Worm (Caenorhabditis elegans): ENCODE results near the gene srlf-17.

srlf-17 gene

DNA sequence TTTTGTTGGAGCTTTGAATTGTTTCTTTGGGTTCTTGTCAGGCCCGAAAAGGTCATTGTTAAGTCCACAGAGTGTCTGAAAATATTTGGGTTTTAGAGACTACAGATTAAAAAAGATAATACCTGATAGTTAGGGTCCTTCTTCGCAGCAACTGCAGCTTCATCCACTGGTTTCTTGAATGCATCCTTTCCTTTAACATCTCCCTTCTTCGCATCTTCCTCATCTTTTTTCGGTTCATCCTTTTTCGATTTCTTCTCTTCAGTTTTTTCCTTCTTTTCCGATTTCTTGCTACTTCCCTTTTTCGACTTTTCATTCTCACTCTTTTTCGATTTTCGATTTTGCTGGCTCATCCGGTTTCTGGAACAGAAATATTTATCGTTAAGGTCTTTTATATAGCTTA, 993 bp upstream of the srlf-17 start:
- TF ChIP-seq attf-6 (GFP tag; IDR thresholded peaks at IDR 0.05), result no peak
- no peak for TF ChIP-seq lsy-27 (tag; optimal IDR thresholded peaks at IDR 0.05; ENCODE audit: borderline replicate concordance, insufficient read depth)
- no peak for TF ChIP-seq ceh-79 (tag; optimal IDR thresholded peaks at IDR 0.05)
- no peak for TF ChIP-seq ztf-22 (GFP tag; optimal IDR thresholded peaks at IDR 0.05)
- no peak for TF ChIP-seq T26A5.8 (tag; optimal IDR thresholded peaks at IDR 0.05)
- TF ChIP-seq unc-130 (GFP tag; optimal IDR thresholded peaks at IDR 0.05), result no peak
- TF ChIP-seq madf-6 (GFP tag; IDR thresholded peaks at IDR 0.05), result no peak

DNA sequence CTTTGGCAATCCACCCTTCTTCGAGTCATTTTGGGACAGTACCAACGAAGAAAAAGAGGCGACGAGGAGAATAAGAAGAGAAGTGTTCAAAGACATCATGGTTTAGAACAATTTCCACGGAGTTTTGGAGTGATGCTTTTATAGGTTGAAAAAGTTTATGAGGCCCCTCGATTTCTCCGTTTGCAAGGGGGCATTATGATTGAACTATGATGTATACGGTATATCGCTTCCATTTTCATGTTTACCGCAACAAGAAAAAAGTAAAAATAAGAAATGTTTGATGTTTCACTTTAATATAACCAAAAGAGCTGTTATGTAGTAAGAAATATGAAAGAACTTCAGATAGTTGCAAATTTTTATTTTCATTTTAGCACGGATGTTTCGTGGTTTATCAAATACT, 1.1 kb downstream of the srlf-17 start, which contains the start of gene srlf-18:
TSS of gene srlf-18 (minus strand) at position 101 of the 400 bp plus-strand sequence.
- TF ChIP-seq tlf-1 (GFP tag; optimal IDR thresholded peaks at IDR 0.05) (no peak), lin-54 (GFP tag; optimal IDR thresholded peaks at IDR 0.05) (no peak), bed-1 (GFP tag; IDR thresholded peaks at IDR 0.05) (no peak), B0336.3 (GFP tag; IDR thresholded peaks at IDR 0.05) (no peak), nhr-120 (GFP tag; IDR thresholded peaks at IDR 0.05) (no peak), zim-3 (tag; optimal IDR thresholded peaks at IDR 0.05) (no peak), aptf-2 (GFP tag; conservative IDR thresholded peaks at IDR 0.05) (no peak), attf-6 (GFP tag; IDR thresholded peaks at IDR 0.05) (no peak)

DNA sequence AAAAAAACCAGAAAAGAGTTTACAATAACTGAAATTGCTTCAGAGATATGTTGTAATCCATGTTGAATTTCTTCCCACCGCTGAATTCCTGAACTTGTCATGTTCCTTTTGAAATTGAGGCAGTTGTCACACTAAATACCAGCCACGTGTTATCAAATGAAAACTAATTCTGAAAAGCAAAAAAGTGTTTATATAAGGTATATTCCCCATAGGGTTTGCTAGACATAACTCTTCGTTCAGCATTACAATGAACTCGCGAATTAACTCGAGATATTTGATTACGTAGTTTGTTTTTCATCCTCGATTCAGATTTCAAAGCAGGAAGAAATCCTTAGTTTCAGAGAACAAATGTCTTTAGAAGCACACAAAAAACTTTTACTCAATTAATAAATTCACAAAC, 2.2 kb downstream of the srlf-17 start, which contains the start of gene str-3:
TSS of gene str-3 (minus strand) at position 101 of the 400 bp plus-strand sequence.
- TF ChIP-seq zfh-2 (GFP tag; conservative IDR thresholded peaks at IDR 0.05) (no peak), nhr-90 (tag; optimal IDR thresholded peaks at IDR 0.05) (no peak), ztf-26 (tag; optimal IDR thresholded peaks at IDR 0.05) (no peak), unc-62 (GFP tag; optimal IDR thresholded peaks at IDR 0.05) (no peak), T07F8.4 (tag; optimal IDR thresholded peaks at IDR 0.05) (no peak), F57A8.1 (GFP tag; optimal IDR thresholded peaks at IDR 0.05) (no peak), cebp-2 (GFP tag; IDR thresholded peaks at IDR 0.05) (no peak), ztf-25 (GFP tag; IDR thresholded peaks at IDR 0.05) (no peak), xnd-1 (tag; optimal IDR thresholded peaks at IDR 0.05) (no peak), egl-44 (GFP tag; IDR thresholded peaks at IDR 0.05) (no peak), gei-17 (GFP tag; optimal IDR thresholded peaks at IDR 0.05) (no peak), madf-8 (GFP tag; conservative IDR thresholded peaks at IDR 0.05) (no peak), C06A6.2 (GFP tag; conservative IDR thresholded peaks at IDR 0.05) (no peak), mcd-1 (GFP tag; IDR thresholded peaks at IDR 0.05) (no peak), nfyb-1 (GFP tag; IDR thresholded peaks at IDR 0.05) (no peak)

DNA sequence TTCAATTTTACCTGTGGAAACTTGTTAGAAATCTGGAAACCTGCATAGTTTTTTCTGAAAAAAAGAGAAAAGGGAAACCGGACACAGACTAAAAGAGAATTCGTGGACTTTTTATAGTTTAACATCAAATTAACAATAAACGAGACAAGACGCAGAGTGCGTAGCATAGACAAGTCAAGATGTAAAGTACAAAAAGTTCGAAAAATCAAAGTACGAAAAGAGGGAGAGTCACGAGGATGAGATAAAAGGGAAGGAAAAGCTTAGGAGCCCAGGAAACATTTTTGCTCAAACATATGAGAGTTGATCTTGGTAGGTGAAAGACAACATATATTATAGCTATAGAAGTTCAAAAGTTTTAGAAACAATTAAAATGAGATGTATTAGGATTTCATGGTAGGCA, 4.7 kb downstream of the srlf-17 start, which contains the start of gene M7.12:
TSS of gene M7.12 (minus strand) at position 188 of the 400 bp plus-strand sequence.
- no peak for TF ChIP-seq hrde-1 (tag; optimal IDR thresholded peaks at IDR 0.05; ENCODE audit: borderline replicate concordance)
- TF ChIP-seq F55B11.4 (tag; optimal IDR thresholded peaks at IDR 0.05; ENCODE audit: borderline replicate concordance, insufficient read depth), result no peak
- TF ChIP-seq C17E4.6 (GFP tag; IDR thresholded peaks at IDR 0.05), result no peak
- no peak for TF ChIP-seq let-526 (GFP tag; IDR thresholded peaks at IDR 0.05)
- TF ChIP-seq dox-1 (GFP tag; IDR thresholded peaks at IDR 0.05), result no peak

DNA sequence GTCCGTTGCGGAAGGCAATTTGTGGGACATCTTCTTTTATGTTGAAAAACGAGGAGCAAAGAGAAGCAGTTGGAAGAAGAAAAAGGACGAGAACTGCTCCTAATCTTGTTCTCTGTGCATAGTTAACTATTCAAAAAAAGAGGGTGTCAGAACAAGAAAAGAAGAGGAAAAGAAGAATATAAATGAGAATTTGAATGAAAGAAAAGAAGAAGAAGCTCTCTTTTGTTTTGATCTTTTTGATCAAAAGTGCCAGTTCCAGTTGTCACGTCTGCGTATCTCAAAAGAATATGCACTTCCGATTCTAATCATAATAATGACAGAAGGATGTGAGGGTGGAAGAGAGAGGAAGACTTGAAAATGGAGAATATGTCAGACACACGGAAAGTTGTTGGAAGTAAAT, 7.5 kb downstream of the srlf-17 start, which contains the start of gene M7.8:
TSS of gene M7.8 (minus strand) at position 112 of the 400 bp plus-strand sequence.
- no peak for TF ChIP-seq ztf-25 (GFP tag; IDR thresholded peaks at IDR 0.05)
- TF ChIP-seq madf-6 (GFP tag; IDR thresholded peaks at IDR 0.05), result no peak
- TF ChIP-seq dpl-1 (GFP tag; optimal IDR thresholded peaks at IDR 0.05), result no peak
- TF ChIP-seq F23B12.7 (tag; optimal IDR thresholded peaks at IDR 0.05; ENCODE audit: insufficient read depth), result no peak
- TF ChIP-seq athp-1 (tag; optimal IDR thresholded peaks at IDR 0.05), result no peak
- TF ChIP-seq tlf-1 (GFP tag; optimal IDR thresholded peaks at IDR 0.05), result no peak
- TF ChIP-seq Y79H2A.3 (GFP tag; conservative IDR thresholded peaks at IDR 0.05), result no peak
- TF ChIP-seq lin-40 (tag; optimal IDR thresholded peaks at IDR 0.05), result no peak
- TF ChIP-seq chd-7 (tag; optimal IDR thresholded peaks at IDR 0.05), result no peak
- no peak for TF ChIP-seq mxl-1 (tag; optimal IDR thresholded peaks at IDR 0.05)
- no peak for TF ChIP-seq ZK185.1 (tag; optimal IDR thresholded peaks at IDR 0.05; ENCODE audit: poor library complexity, severe bottlenecking)
- TF ChIP-seq xnd-1 (tag; optimal IDR thresholded peaks at IDR 0.05), result no peak
- TF ChIP-seq F33H1.4 (GFP tag; IDR thresholded peaks at IDR 0.05), result no peak
- TF ChIP-seq hlh-12 (tag; optimal IDR thresholded peaks at IDR 0.05), result no peak
